Worm (Caenorhabditis elegans) whole organism, early embryonic: ENCODE measurements around the gene gcn-2.

Experiments used
- B0310.2 ChIP-seq: sonication (generic microtip); optimal IDR thresholded peaks from 2 replicates; lab custom pipeline; 2016; ENCODE audit warnings: mild to moderate bottlenecking, missing genetic modification characterization, missing compliant biosample characterization
- F13C5.2 ChIP-seq: sonication (generic microtip); optimal IDR thresholded peaks from 2 replicates; lab custom pipeline; 2017; ENCODE audit warnings: mild to moderate bottlenecking, missing genetic modification characterization, inconsistent platforms, missing compliant biosample characterization
- aly-1 ChIP-seq: sonication (generic microtip); optimal IDR thresholded peaks from 2 replicates; lab custom pipeline; 2016; ENCODE audit warnings: missing genetic modification characterization, missing compliant biosample characterization
- ama-1 ChIP-seq: fragments of 150-350 bp; optimal IDR thresholded peaks from 2 replicates; lab custom pipeline; 2014
- ceh-13 ChIP-seq: fragments of 200-800 bp; sonication (Bioruptor generic); optimal IDR thresholded peaks from 2 replicates; lab custom pipeline; 2018; ENCODE audit warnings: mild to moderate bottlenecking, missing genetic modification characterization, missing compliant biosample characterization
- ceh-36 ChIP-seq: sonication (generic microtip); optimal IDR thresholded peaks from 2 replicates; lab custom pipeline; 2016; ENCODE audit warnings: missing genetic modification characterization, inconsistent platforms, missing compliant biosample characterization
- ets-7 ChIP-seq: sonication (generic microtip); optimal IDR thresholded peaks from 2 replicates; lab custom pipeline; 2016; ENCODE audit warnings: missing genotype, missing genetic modification characterization, missing compliant biosample characterization
- flt-1 ChIP-seq: fragments of 200-800 bp; sonication (Bioruptor generic); IDR thresholded peaks from 2 replicates; pipeline ENCODE4 v1.3.6; 2022; ENCODE audit warnings: missing genetic modification characterization, missing compliant biosample characterization
- hmbx-1 ChIP-seq: sonication (generic microtip); optimal IDR thresholded peaks from 2 replicates; lab custom pipeline; 2016; ENCODE audit warnings: mild to moderate bottlenecking, missing genetic modification characterization, missing compliant biosample characterization
- hmg-4 ChIP-seq: fragments of 200-800 bp; sonication (Bioruptor generic); optimal IDR thresholded peaks from 2 replicates; lab custom pipeline; 2018; ENCODE audit warnings: mild to moderate bottlenecking, missing genetic modification characterization, missing compliant biosample characterization
- hnd-1 ChIP-seq: sonication (generic microtip); optimal IDR thresholded peaks from 2 replicates; lab custom pipeline; 2016; ENCODE audit warnings: missing genetic modification characterization, missing compliant biosample characterization
- pes-1 ChIP-seq: fragments of 200-800 bp; sonication (Bioruptor generic); IDR thresholded peaks from 2 replicates; pipeline ENCODE4 v1.3.6; 2022; ENCODE audit warnings: missing genetic modification reagents, missing genetic modification characterization, missing compliant biosample characterization
- scrt-1 ChIP-seq: fragments of 200-800 bp; sonication (Bioruptor generic); IDR thresholded peaks from 2 replicates; pipeline ENCODE4 v1.3.6; 2022; ENCODE audit warnings: missing genetic modification characterization, missing compliant biosample characterization
- sea-1 ChIP-seq: fragments of 200-800 bp; sonication (Bioruptor generic); conservative IDR thresholded peaks from 2 replicates; pipeline ENCODE4 v1.3.6; 2022; ENCODE audit warnings: missing genetic modification characterization, missing compliant biosample characterization
- tbx-11 ChIP-seq: fragments of 200-800 bp; sonication (Bioruptor generic); IDR thresholded peaks from 2 replicates; pipeline ENCODE4 v1.3.6; 2022; ENCODE audit warnings: missing genetic modification characterization, missing compliant biosample characterization
- tbx-37 ChIP-seq: fragments of 200-800 bp; sonication (Bioruptor generic); conservative IDR thresholded peaks from 2 replicates; pipeline ENCODE4 v1.3.6; 2022; ENCODE audit warnings: missing genetic modification reagents, missing genetic modification characterization, missing compliant biosample characterization
- tra-4 ChIP-seq: sonication (generic microtip); optimal IDR thresholded peaks from 2 replicates; lab custom pipeline; 2017; ENCODE audit warnings: missing genetic modification characterization, missing compliant biosample characterization

The gcn-2 gene

ce11 chrII:13059196-13059595 lies 24.8 kb upstream of the gcn-2 start:
- TF ChIP-seq hnd-1 (tag; lab: Kevin White, UChicago) (no peak), hmbx-1 (tag; lab: Kevin White, UChicago) (no peak), ceh-36 (tag; lab: Kevin White, UChicago) (no peak)

- TF ChIP-seq aly-1 (tag; lab: Kevin White, UChicago) (no peak), tbx-37 (no peak), ceh-13 (GFP tag; lab: Kevin White, UChicago) (no peak), ceh-36 (tag; lab: Kevin White, UChicago) (no peak), tra-4 (tag; lab: Kevin White, UChicago) (no peak), pes-1 (GFP tag; lab: Robert Waterston, UW) (no peak), ets-7 (no peak), hmg-4 (no peak), ama-1 (lab: Kevin White, UChicago) (no peak), flt-1 (GFP tag; lab: Robert Waterston, UW) (no peak), sea-1 (GFP tag; lab: Robert Waterston, UW) (no peak), B0310.2 (tag; lab: Kevin White, UChicago) (no peak), hmbx-1 (tag; lab: Kevin White, UChicago) (no peak), hnd-1 (tag; lab: Kevin White, UChicago) (no peak), scrt-1 (GFP tag; lab: Robert Waterston, UW) (no peak), tbx-11 (GFP tag; lab: Robert Waterston, UW) (no peak), F13C5.2 (no peak)
Observed at ce11 chrII:13065251-13065650, 18.7 kb upstream of the gcn-2 start.

- no peak for TF ChIP-seq tbx-11 (GFP tag; lab: Robert Waterston, UW)
- TF ChIP-seq aly-1 (tag; lab: Kevin White, UChicago) = no peak
- no peak for TF ChIP-seq hmbx-1 (tag; lab: Kevin White, UChicago)
Observed at ce11 chrII:13066777-13067290, 17.1 kb upstream of the gcn-2 start.

- TF ChIP-seq hmbx-1 (tag; lab: Kevin White, UChicago) = no peak
Observed at ce11 chrII:13073102-13073501, 10.9 kb upstream of the gcn-2 start, which contains the start of gene F42G4.5. Gene F42G4.5 (plus strand): TSS chrII:13073480.

- TF ChIP-seq B0310.2 (tag; lab: Kevin White, UChicago) (no peak), tbx-11 (GFP tag; lab: Robert Waterston, UW) (no peak), aly-1 (tag; lab: Kevin White, UChicago) (no peak), hnd-1 (tag; lab: Kevin White, UChicago) (no peak), tbx-37 (no peak), hmbx-1 (tag; lab: Kevin White, UChicago) (no peak), pes-1 (GFP tag; lab: Robert Waterston, UW) (no peak), ama-1 (lab: Kevin White, UChicago) (no peak)
Observed at ce11 chrII:13073742-13074141, 10.2 kb upstream of the gcn-2 start.

- TF ChIP-seq ets-7 (no peak), F13C5.2 (no peak), ceh-36 (tag; lab: Kevin White, UChicago) (no peak), hmbx-1 (tag; lab: Kevin White, UChicago) (no peak), flt-1 (GFP tag; lab: Robert Waterston, UW) (no peak), hnd-1 (tag; lab: Kevin White, UChicago) (no peak), aly-1 (tag; lab: Kevin White, UChicago) (no peak), B0310.2 (tag; lab: Kevin White, UChicago) (no peak), hmg-4 (no peak), tbx-11 (GFP tag; lab: Robert Waterston, UW) (no peak), sea-1 (GFP tag; lab: Robert Waterston, UW) (no peak), scrt-1 (GFP tag; lab: Robert Waterston, UW) (no peak), tra-4 (tag; lab: Kevin White, UChicago) (no peak), ceh-13 (GFP tag; lab: Kevin White, UChicago) (no peak), tbx-37 (no peak), pes-1 (GFP tag; lab: Robert Waterston, UW) (no peak)
Observed at ce11 chrII:13076301-13076916, 7.6 kb upstream of the gcn-2 start.

- no peak for TF ChIP-seq scrt-1 (GFP tag; lab: Robert Waterston, UW)
- no peak for TF ChIP-seq F13C5.2
- TF ChIP-seq pes-1 (GFP tag; lab: Robert Waterston, UW) = no peak
- TF ChIP-seq tra-4 (tag; lab: Kevin White, UChicago) = no peak
- TF ChIP-seq tbx-11 (GFP tag; lab: Robert Waterston, UW) = no peak
- no peak for TF ChIP-seq ceh-36 (tag; lab: Kevin White, UChicago)
Observed at ce11 chrII:13077746-13078145, 6.2 kb upstream of the gcn-2 start.

ce11 chrII:13078848-13079428 lies 5.0 kb upstream of the gcn-2 start, which contains the start of gene F42G4.6:
Gene F42G4.6 (plus strand): TSS chrII:13079378.
- TF ChIP-seq hnd-1 (tag; lab: Kevin White, UChicago) = no peak
- TF ChIP-seq B0310.2 (tag; lab: Kevin White, UChicago) = no peak
- TF ChIP-seq tbx-37 = no peak
- TF ChIP-seq ceh-13 (GFP tag; lab: Kevin White, UChicago) = no peak
- TF ChIP-seq ceh-36 (tag; lab: Kevin White, UChicago) = no peak
- TF ChIP-seq scrt-1 (GFP tag; lab: Robert Waterston, UW) = no peak
- TF ChIP-seq pes-1 (GFP tag; lab: Robert Waterston, UW) = no peak
- TF ChIP-seq aly-1 (tag; lab: Kevin White, UChicago) = no peak
- no peak for TF ChIP-seq flt-1 (GFP tag; lab: Robert Waterston, UW)
- no peak for TF ChIP-seq hmg-4
- no peak for TF ChIP-seq tra-4 (tag; lab: Kevin White, UChicago)
- TF ChIP-seq ama-1 (lab: Kevin White, UChicago) = no peak
- TF ChIP-seq sea-1 (GFP tag; lab: Robert Waterston, UW) = no peak
- no peak for TF ChIP-seq F13C5.2
- TF ChIP-seq ets-7 = no peak
- TF ChIP-seq tbx-11 (GFP tag; lab: Robert Waterston, UW) = no peak
